Fruit fly (Drosophila melanogaster) whole organism, embryonic: Measurements from ENCODE around the gene Notum.

Experiments used
- Abd-B ChIP-seq: fragments of 200-800 bp; sonication (Bioruptor generic); optimal IDR thresholded peaks from 2 replicates; lab custom pipeline; 2018; ENCODE audit warnings: missing biosample characterization, mild to moderate bottlenecking, missing genetic modification characterization, moderate library complexity
- Adf1 ChIP-seq: fragments of 200-800 bp; sonication (Bioruptor generic); IDR thresholded peaks from 2 replicates; pipeline ENCODE4 v1.3.6; 2022; ENCODE audit warnings: missing biosample characterization, missing genetic modification characterization
- CG10267 ChIP-seq: fragments of 200-800 bp; sonication (Bioruptor generic); optimal IDR thresholded peaks from 2 replicates; lab custom pipeline; 2018; ENCODE audit warnings: missing biosample characterization, mild to moderate bottlenecking, missing genetic modification characterization, moderate library complexity
- CG10366 ChIP-seq: fragments of 200-800 bp; sonication (Bioruptor generic); IDR thresholded peaks from 2 replicates; pipeline ENCODE4 v1.3.6; 2022; ENCODE audit warnings: missing biosample characterization, missing genetic modification characterization
- CG10543 ChIP-seq: fragments of 200-800 bp; sonication (Bioruptor generic); optimal IDR thresholded peaks from 3 replicates; lab custom pipeline; 2017; ENCODE audit warnings: missing biosample characterization, mild to moderate bottlenecking, missing genetic modification characterization, moderate library complexity
- CG11085 ChIP-seq: fragments of 200-800 bp; sonication (Bioruptor generic); IDR thresholded peaks from 2 replicates; pipeline ENCODE4 v1.3.6; 2022; ENCODE audit warnings: missing biosample characterization, missing genetic modification characterization
- CG11696 ChIP-seq: fragments of 200-800 bp; sonication (Bioruptor generic); IDR thresholded peaks from 2 replicates; pipeline ENCODE4 v1.3.6; 2022; ENCODE audit warnings: missing biosample characterization, missing genetic modification characterization
- CG12659 ChIP-seq: fragments of 200-800 bp; sonication (Bioruptor generic); optimal IDR thresholded peaks from 3 replicates; lab custom pipeline; 2017; ENCODE audit warnings: mild to moderate bottlenecking, missing biosample characterization, missing genetic modification reagents, missing genetic modification characterization
- CG14014 ChIP-seq: fragments of 200-800 bp; sonication (Bioruptor generic); IDR thresholded peaks from 2 replicates; pipeline ENCODE4 v1.3.6; 2022; ENCODE audit warnings: missing biosample characterization, missing genetic modification characterization
- CG15514 ChIP-seq: fragments of 200-800 bp; sonication (Bioruptor generic); optimal IDR thresholded peaks from 3 replicates; lab custom pipeline; 2017; ENCODE audit warnings: missing biosample characterization, missing genetic modification characterization, mild to moderate bottlenecking, moderate library complexity, missing genetic modification reagents
- CG18599 ChIP-seq: fragments of 200-800 bp; sonication (Bioruptor generic); optimal IDR thresholded peaks from 3 replicates; lab custom pipeline; 2017; ENCODE audit warnings: missing biosample characterization, missing genetic modification characterization, mild to moderate bottlenecking, moderate library complexity, missing genetic modification reagents
- CG18619 ChIP-seq: fragments of 200-800 bp; sonication (Bioruptor generic); optimal IDR thresholded peaks from 3 replicates; lab custom pipeline; 2017; ENCODE audit warnings: missing biosample characterization, mild to moderate bottlenecking, missing genetic modification characterization
- CG2120 ChIP-seq: fragments of 200-800 bp; sonication (Bioruptor generic); optimal IDR thresholded peaks from 3 replicates; lab custom pipeline; 2016; ENCODE audit warnings: missing biosample characterization, missing genetic modification characterization
- CG2678 ChIP-seq: fragments of 200-800 bp; sonication (Bioruptor generic); optimal IDR thresholded peaks from 3 replicates; lab custom pipeline; 2019; ENCODE audit warnings: missing biosample characterization, mild to moderate bottlenecking, missing genetic modification characterization, moderate library complexity
- CG4282 ChIP-seq: fragments of 200-800 bp; sonication (Bioruptor generic); optimal IDR thresholded peaks from 2 replicates; lab custom pipeline; 2016; ENCODE audit warnings: missing biosample characterization, missing genetic modification characterization
- CG4360 ChIP-seq: fragments of 200-800 bp; sonication (Bioruptor generic); IDR thresholded peaks from 2 replicates; pipeline ENCODE4 v1.3.6; 2022; ENCODE audit warnings: missing biosample characterization, missing genetic modification characterization
- CG4617 ChIP-seq: fragments of 200-800 bp; sonication (Bioruptor generic); optimal IDR thresholded peaks from 3 replicates; lab custom pipeline; 2016; ENCODE audit warnings: missing biosample characterization, missing genetic modification characterization, borderline replicate concordance
- CG5180 ChIP-seq: fragments of 200-800 bp; sonication (Bioruptor generic); optimal IDR thresholded peaks from 3 replicates; lab custom pipeline; 2017; ENCODE audit warnings: missing biosample characterization, missing genetic modification characterization, mild to moderate bottlenecking, moderate library complexity, missing genetic modification reagents
- CG6175 ChIP-seq: fragments of 200-800 bp; sonication (Bioruptor generic); IDR thresholded peaks from 3 replicates; pipeline ENCODE4 v1.3.6; 2022; ENCODE audit warnings: missing biosample characterization, missing genetic modification characterization
- CG7839 ChIP-seq: fragments of 200-800 bp; sonication (Bioruptor generic); optimal IDR thresholded peaks from 3 replicates; lab custom pipeline; 2018; ENCODE audit warnings: missing biosample characterization, mild to moderate bottlenecking, missing genetic modification characterization, moderate library complexity
- CG7928 ChIP-seq: fragments of 200-800 bp; sonication (Bioruptor generic); optimal IDR thresholded peaks from 2 replicates; lab custom pipeline; 2017; ENCODE audit warnings: missing biosample characterization, mild to moderate bottlenecking, missing genetic modification characterization
- E2f1 ChIP-seq: fragments of 200-800 bp; sonication (Bioruptor generic); IDR thresholded peaks from 2 replicates; pipeline ENCODE4 v1.3.6; 2022; ENCODE audit warnings: missing biosample characterization, missing genetic modification characterization
- Eip74EF ChIP-seq, 2 experiments: fragments of 200-800 bp in 1 of 2; fragments of >200 bp in 1 of 2; sonication (Bioruptor generic) in 1 of 2; optimal IDR thresholded peaks; 2 replicates each; lab custom pipeline; 2017 to 2019; ENCODE audit warnings: missing biosample characterization in 2 of 2, missing genetic modification characterization in 2 of 2, mild to moderate bottlenecking in 1 of 2, moderate library complexity in 1 of 2
- Ets65A ChIP-seq: fragments of 200-800 bp; sonication (Bioruptor generic); peaks from one replicate; lab custom pipeline; 2016; ENCODE audit warnings: missing biosample characterization, missing genetic modification characterization
- Hr51 ChIP-seq, 2 experiments: fragments of 200-800 bp; sonication (Bioruptor generic); optimal IDR thresholded peaks; 2 replicates in 1 of 2; 3 replicates in 1 of 2; lab custom pipeline; 2016 to 2018; ENCODE audit warnings: missing biosample characterization in 2 of 2, missing genetic modification characterization in 2 of 2, mild to moderate bottlenecking in 1 of 2, moderate library complexity in 1 of 2
- Hsf ChIP-seq: fragments of 200-800 bp; sonication (Bioruptor generic); optimal IDR thresholded peaks from 3 replicates; lab custom pipeline; 2016; ENCODE audit warnings: missing biosample characterization, missing genetic modification characterization
- Max ChIP-seq: fragments of 200-800 bp; sonication (Bioruptor generic); optimal IDR thresholded peaks from 2 replicates; lab custom pipeline; 2016; ENCODE audit warnings: missing biosample characterization, mild to moderate bottlenecking, missing genetic modification characterization
- Med ChIP-seq: fragments of 200-800 bp; sonication (Bioruptor generic); peaks from one replicate; lab custom pipeline; 2016; ENCODE audit warnings: missing biosample characterization, missing genetic modification characterization, mild to moderate bottlenecking, inconsistent platforms, moderate library complexity
- Sin3A ChIP-seq: fragments of >200 bp; optimal IDR thresholded peaks from 2 replicates; lab custom pipeline; 2018
- Six4 ChIP-seq: fragments of 200-800 bp; sonication (Bioruptor generic); optimal IDR thresholded peaks from 2 replicates; lab custom pipeline; 2016; ENCODE audit warnings: missing biosample characterization, missing genetic modification characterization
- ash1 ChIP-seq: fragments of 200-800 bp; sonication (Bioruptor generic); optimal IDR thresholded peaks from 2 replicates; lab custom pipeline; 2018; ENCODE audit warnings: missing biosample characterization, mild to moderate bottlenecking, missing genetic modification characterization
- br ChIP-seq: fragments of >200 bp; optimal IDR thresholded peaks from 2 replicates; lab custom pipeline; 2017
- bsh ChIP-seq, 2 experiments: fragments of 200-800 bp; sonication (Bioruptor generic); optimal IDR thresholded peaks; 2 replicates each; lab custom pipeline; 2017 to 2018; ENCODE audit warnings: mild to moderate bottlenecking in 2 of 2, missing biosample characterization in 2 of 2, missing genetic modification characterization in 2 of 2, moderate library complexity in 1 of 2
- cas ChIP-seq: fragments of 200-800 bp; sonication (Bioruptor generic); IDR thresholded peaks from 2 replicates; pipeline ENCODE4 v1.3.6; 2022; ENCODE audit warnings: missing biosample characterization, missing genetic modification characterization
- dpn ChIP-seq, 2 experiments: fragments of 200-800 bp; sonication (Bioruptor generic); optimal IDR thresholded peaks; 3 replicates each; lab custom pipeline; 2016; ENCODE audit warnings: missing biosample characterization in 2 of 2, missing genetic modification characterization in 2 of 2
- fd102C ChIP-seq: fragments of 200-800 bp; sonication (Bioruptor generic); optimal IDR thresholded peaks from 2 replicates; lab custom pipeline; 2018; ENCODE audit warnings: missing biosample characterization, mild to moderate bottlenecking, missing genetic modification characterization, moderate library complexity
- ftz-f1 ChIP-seq: fragments of 200-800 bp; sonication (Bioruptor generic); optimal IDR thresholded peaks from 2 replicates; lab custom pipeline; 2016; ENCODE audit warnings: missing biosample characterization, missing genetic modification characterization
- hkb ChIP-seq, 2 experiments: fragments of 200-800 bp in 1 of 2; fragments of >200 bp in 1 of 2; sonication (Bioruptor generic) in 1 of 2; IDR thresholded peaks in 1 of 2; optimal IDR thresholded peaks in 1 of 2; 2 replicates each; pipeline versions ENCODE4 v1.3.6 to Lab custom; 2017 to 2022; ENCODE audit warnings: missing biosample characterization in 1 of 2, missing genetic modification characterization in 1 of 2
- insv ChIP-seq, 2 experiments: fragments of 200-800 bp; sonication (Bioruptor generic); optimal IDR thresholded peaks; 3 replicates each; lab custom pipeline; 2016 to 2018; ENCODE audit warnings: missing biosample characterization in 2 of 2, missing genetic modification characterization in 2 of 2
- ken ChIP-seq: fragments of 200-800 bp; sonication (Bioruptor generic); IDR thresholded peaks from 3 replicates; pipeline ENCODE4 v1.3.6; 2022; ENCODE audit warnings: missing biosample characterization, missing genetic modification characterization
- nmo ChIP-seq: fragments of 200-800 bp; sonication (Bioruptor generic); optimal IDR thresholded peaks from 2 replicates; lab custom pipeline; 2018; ENCODE audit warnings: missing biosample characterization, mild to moderate bottlenecking, missing genetic modification characterization, moderate library complexity
- org-1 ChIP-seq: fragments of 200-800 bp; sonication (Bioruptor generic); optimal IDR thresholded peaks from 2 replicates; lab custom pipeline; 2017; ENCODE audit warnings: missing biosample characterization, missing genetic modification characterization
- p53 ChIP-seq: fragments of 200-800 bp; sonication (Bioruptor generic); optimal IDR thresholded peaks from 2 replicates; lab custom pipeline; 2016; ENCODE audit warnings: missing biosample characterization, missing genetic modification characterization
- pum ChIP-seq: fragments of 200-800 bp; sonication (Bioruptor generic); optimal IDR thresholded peaks from 2 replicates; lab custom pipeline; 2016; ENCODE audit warnings: missing biosample characterization, missing genetic modification characterization
- sens-2 ChIP-seq: fragments of 200-800 bp; sonication (Bioruptor generic); IDR thresholded peaks from 2 replicates; pipeline ENCODE4 v1.3.6; 2022; ENCODE audit warnings: missing biosample characterization, missing genetic modification characterization
- sim ChIP-seq: fragments of 200-800 bp; sonication (Bioruptor generic); IDR thresholded peaks from 2 replicates; pipeline ENCODE4 v1.3.6; 2022; ENCODE audit warnings: missing biosample characterization, missing genetic modification characterization
- sob ChIP-seq: fragments of 200-800 bp; sonication (Bioruptor generic); IDR thresholded peaks from 2 replicates; pipeline ENCODE4 v1.3.6; 2022; ENCODE audit warnings: missing biosample characterization, missing genetic modification characterization
- toy ChIP-seq: fragments of 200-800 bp; sonication (Bioruptor generic); IDR thresholded peaks from 2 replicates; pipeline ENCODE4 v1.3.6; 2022; ENCODE audit warnings: missing biosample characterization, missing genetic modification characterization
- tup ChIP-seq: fragments of 200-800 bp; sonication (Bioruptor generic); optimal IDR thresholded peaks from 2 replicates; lab custom pipeline; 2016; ENCODE audit warnings: missing biosample characterization, mild to moderate bottlenecking, missing genetic modification characterization, moderate library complexity
- tx ChIP-seq: fragments of 200-800 bp; sonication (Bioruptor generic); optimal IDR thresholded peaks from 2 replicates; lab custom pipeline; 2016; ENCODE audit warnings: missing biosample characterization, missing genetic modification characterization
- vnd ChIP-seq: fragments of 200-800 bp; sonication (Bioruptor generic); IDR thresholded peaks from 3 replicates; pipeline ENCODE4 v1.3.6; 2022; ENCODE audit warnings: missing biosample characterization, missing genetic modification characterization; ENCODE audit not compliant: partially characterized antibody

The Notum gene

dm6 chr3L:16054095-16054494 lies 30.8 kb downstream of the Notum start (continued):
- no peak for TF ChIP-seq Max
- TF ChIP-seq insv (GFP tag; optimal IDR thresholded peaks at IDR 0.05; lab: Kevin White, UChicago), result no peak
- peak; percentile 66 for TF ChIP-seq CG2678 (tag; lab: Kevin White, UChicago)
- peak; percentile 13 for TF ChIP-seq Abd-B (GFP tag; lab: Kevin White, UChicago)
- TF ChIP-seq CG7928 (GFP tag; lab: Kevin White, UChicago), result no peak
- peak; percentile 38 for TF ChIP-seq CG10267 (tag; lab: Kevin White, UChicago)
- TF ChIP-seq tx, result no peak
- no peak for TF ChIP-seq fd102C (GFP tag; lab: Kevin White, UChicago)
- peak in 1 of 2 experiments; percentile 38 for TF ChIP-seq dpn (GFP tag; optimal IDR thresholded peaks at IDR 0.05; lab: Kevin White, UChicago)
- TF ChIP-seq CG7839 (tag; lab: Kevin White, UChicago), result peak; percentile 65
- TF ChIP-seq p53 (GFP tag; lab: Kevin White, UChicago), result no peak
- TF ChIP-seq CG6175 (GFP tag; lab: Robert Waterston, UW), result no peak
- TF ChIP-seq CG5180 (GFP tag; lab: Kevin White, UChicago), result peak; percentile 17
- no peak for TF ChIP-seq ash1 (GFP tag; lab: Kevin White, UChicago)
- peak; percentile 58 for TF ChIP-seq Ets65A (GFP tag; lab: Kevin White, UChicago)
- TF ChIP-seq vnd (GFP tag; lab: Robert Waterston, UW), result no peak
- no peak for TF ChIP-seq br
- TF ChIP-seq CG4360 (GFP tag; lab: Robert Waterston, UW), result no peak
- peak in 1 of 2 experiments; percentile 53 for TF ChIP-seq bsh (GFP tag; optimal IDR thresholded peaks at IDR 0.05; lab: Kevin White, UChicago)
- peak; percentile 14 for TF ChIP-seq Six4 (GFP tag; lab: Kevin White, UChicago)
- TF ChIP-seq Sin3A (lab: Kevin White, UChicago), result no peak
- TF ChIP-seq tup (GFP tag; lab: Kevin White, UChicago), result no peak
- TF ChIP-seq hkb (optimal IDR thresholded peaks at IDR 0.05; lab: Kevin White, UChicago), result no peak
- peak; percentile 61 for TF ChIP-seq hkb (GFP tag; IDR thresholded peaks at IDR 0.05; lab: Robert Waterston, UW)
- TF ChIP-seq Adf1 (GFP tag; lab: Robert Waterston, UW), result no peak
- peak; percentile 36 for TF ChIP-seq CG18599
- no peak for TF ChIP-seq pum (GFP tag; lab: Kevin White, UChicago)
- TF ChIP-seq Hr51 (GFP tag; optimal IDR thresholded peaks at IDR 0.05; lab: Kevin White, UChicago), result peak in 1 of 2 experiments; percentile 83
- TF ChIP-seq Hsf (GFP tag; lab: Kevin White, UChicago), result peak; percentile 52
- no peak for TF ChIP-seq CG14014 (GFP tag; lab: Robert Waterston, UW)
- peak in 1 of 2 experiments; percentile 68 for TF ChIP-seq Eip74EF (GFP tag; optimal IDR thresholded peaks at IDR 0.05; lab: Kevin White, UChicago)
- no peak for TF ChIP-seq CG11085 (GFP tag; lab: Robert Waterston, UW)
- TF ChIP-seq Med (GFP tag; lab: Kevin White, UChicago), result peak; percentile 79
- TF ChIP-seq ftz-f1 (GFP tag; lab: Kevin White, UChicago), result no peak
- TF ChIP-seq cas (GFP tag; lab: Robert Waterston, UW), result no peak
- TF ChIP-seq toy, result no peak
- TF ChIP-seq sob, result no peak
- TF ChIP-seq CG10543 (GFP tag; lab: Kevin White, UChicago), result no peak
- peak; percentile 10 for TF ChIP-seq CG2120
- TF ChIP-seq nmo (GFP tag; lab: Kevin White, UChicago), result peak; percentile 80
- TF ChIP-seq CG12659 (GFP tag; lab: Kevin White, UChicago), result peak; percentile 15
- peak; percentile 17; the same call in 1 of the 2 replicates for TF ChIP-seq CG10366
- TF ChIP-seq CG11696 (GFP tag; lab: Robert Waterston, UW), result no peak
- no peak for TF ChIP-seq sens-2
- no peak for TF ChIP-seq CG4282 (GFP tag; lab: Kevin White, UChicago)
- TF ChIP-seq CG4617 (GFP tag; lab: Kevin White, UChicago), result no peak
- no peak for TF ChIP-seq CG15514
- TF ChIP-seq CG18619 (GFP tag; lab: Kevin White, UChicago), result peak; percentile 42
- no peak for TF ChIP-seq ken
- TF ChIP-seq sim (GFP tag; lab: Robert Waterston, UW), result no peak
- TF ChIP-seq org-1 (GFP tag; lab: Kevin White, UChicago), result peak; percentile 45
- 0 out of 2 replicates have a peak, but pooled peaks have one; percentile 6 for TF ChIP-seq E2f1 (GFP tag; lab: Robert Waterston, UW)
